Worm (Caenorhabditis elegans): ENCODE data around the gene Y57A10C.11.

DNA sequence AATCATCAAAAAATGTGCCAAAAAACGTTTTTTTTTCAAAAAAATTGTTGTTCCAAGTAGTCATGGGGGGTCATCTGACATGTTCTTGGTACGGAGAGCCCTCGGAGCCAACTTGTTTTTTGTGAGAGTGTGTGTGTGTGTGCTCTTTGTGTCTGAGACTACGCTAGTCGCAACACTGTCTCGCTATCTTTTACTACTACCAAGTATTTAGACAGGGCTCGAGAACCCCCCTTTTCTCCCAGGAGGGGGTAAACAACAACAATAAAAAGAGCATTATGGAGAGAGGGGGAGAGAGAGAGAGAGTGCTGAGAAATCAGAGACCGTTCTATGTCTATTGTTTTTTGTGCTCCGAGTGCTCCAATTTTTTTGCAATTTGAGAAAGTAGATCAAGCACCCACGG is 35.9 kb downstream of the Y57A10C.11 start:
- TF ChIP-seq zag-1 (tag; optimal IDR thresholded peaks at IDR 0.05) (no peak), pha-4 (tag; optimal IDR thresholded peaks at IDR 0.05) (peak; percentile 77), fos-1 (tag; optimal IDR thresholded peaks at IDR 0.05) (no peak), unc-62 (GFP tag; optimal IDR thresholded peaks at IDR 0.05) (no peak), nhr-23 (tag; optimal IDR thresholded peaks at IDR 0.05) (no peak), mdl-1 (tag; optimal IDR thresholded peaks at IDR 0.05) (no peak)

Measured in whole organism, L3 larva.